Worm (Caenorhabditis elegans) whole organism, mixed stage, embryonic: ENCODE measurements around the gene cdc-42.

Source experiments
- bed-3 ChIP-seq: fragments of 200-800 bp; sonication (Bioruptor generic); optimal IDR thresholded peaks from 3 replicates; lab custom pipeline; 2018; ENCODE audit warnings: mild to moderate bottlenecking, missing genetic modification characterization, moderate library complexity, missing compliant biosample characterization
- blmp-1 ChIP-seq: fragments of 150-350 bp; optimal IDR thresholded peaks from 2 replicates; lab custom pipeline; 2014; ENCODE audit warnings: missing biosample characterization, missing genetic modification characterization
- ham-2 ChIP-seq: fragments of 200-800 bp; sonication (Bioruptor generic); optimal IDR thresholded peaks from 2 replicates; lab custom pipeline; 2018; ENCODE audit warnings: mild to moderate bottlenecking, missing genetic modification characterization, missing compliant biosample characterization
- lin-13 ChIP-seq: fragments of 150-350 bp; optimal IDR thresholded peaks from 2 replicates; lab custom pipeline; 2014; ENCODE audit warnings: missing biosample characterization, missing genetic modification characterization
- lin-32 ChIP-seq: fragments of 200-800 bp; sonication (Bioruptor generic); optimal IDR thresholded peaks from 2 replicates; lab custom pipeline; 2018; ENCODE audit warnings: mild to moderate bottlenecking, missing genetic modification characterization, missing compliant biosample characterization
- nhr-12 ChIP-seq: fragments of 150-350 bp; optimal IDR thresholded peaks from 2 replicates; lab custom pipeline; 2014; ENCODE audit warnings: missing biosample characterization, missing genetic modification characterization
- nhr-237 ChIP-seq: fragments of 150-350 bp; optimal IDR thresholded peaks from 2 replicates; lab custom pipeline; 2014; ENCODE audit warnings: missing biosample characterization, missing genetic modification characterization
- nhr-28 ChIP-seq: fragments of 150-350 bp; optimal IDR thresholded peaks from 2 replicates; lab custom pipeline; 2014; ENCODE audit warnings: missing biosample characterization, missing genetic modification characterization
- nhr-76 ChIP-seq: sonication (generic microtip); optimal IDR thresholded peaks from 2 replicates; lab custom pipeline; 2017; ENCODE audit warnings: missing biosample characterization, missing genetic modification characterization
- pha-4 ChIP-seq: fragments of 150-350 bp; optimal IDR thresholded peaks from 2 replicates; lab custom pipeline; 2018; ENCODE audit warnings: missing biosample characterization, missing genetic modification reagents, missing genetic modification characterization
- sem-2 ChIP-seq: fragments of 200-800 bp; sonication (Bioruptor generic); optimal IDR thresholded peaks from 2 replicates; lab custom pipeline; 2018; ENCODE audit warnings: mild to moderate bottlenecking, missing genetic modification characterization, missing compliant biosample characterization
- snpc-4 ChIP-seq: fragments of 150-350 bp; optimal IDR thresholded peaks from 2 replicates; lab custom pipeline; 2014; ENCODE audit warnings: missing biosample characterization, missing genetic modification characterization
- unc-39 ChIP-seq: fragments of 150-350 bp; optimal IDR thresholded peaks from 2 replicates; lab custom pipeline; 2014; ENCODE audit warnings: missing biosample characterization, missing genetic modification characterization
- unc-62 ChIP-seq: fragments of 150-350 bp; optimal IDR thresholded peaks from 2 replicates; lab custom pipeline; 2014; ENCODE audit warnings: missing biosample characterization, missing genetic modification reagents, missing genetic modification characterization

- TF ChIP-seq nhr-76 (tag; lab: Kevin White, UChicago) (no peak), nhr-237 (tag; lab: Kevin White, UChicago) (no peak), bed-3 (GFP tag; lab: Kevin White, UChicago) (no peak), unc-62 (GFP tag; lab: Kevin White, UChicago) (no peak), nhr-28 (no peak), unc-39 (tag; lab: Kevin White, UChicago) (no peak), ham-2 (no peak), sem-2 (no peak), snpc-4 (no peak), nhr-12 (no peak), lin-13 (no peak), pha-4 (tag; lab: Kevin White, UChicago) (no peak), blmp-1 (no peak), lin-32 (no peak)
Measured at ce11 chrII:7620413-7620812, 4.2 kb downstream of the cdc-42 start, which contains the start of gene R07G3.8.
